Worm (Caenorhabditis elegans) whole organism, L3 larva: Measurements from ENCODE around the gene T04C12.9.
A peak's percentile ranks its signal among the peaks of the same experiment; 100 is the strongest.

ENCODE experiments used
- eor-1 ChIP-seq, 2 experiments: fragments of 150-350 bp; optimal IDR thresholded peaks; 2 replicates each; lab custom pipeline; 2014 to 2018; ENCODE audit warnings: missing biosample characterization in 2 of 2, missing genetic modification characterization in 2 of 2
- nhr-237 ChIP-seq: fragments of 150-350 bp; optimal IDR thresholded peaks from 2 replicates; lab custom pipeline; 2014; ENCODE audit warnings: missing biosample characterization, missing genetic modification characterization
- nhr-25 ChIP-seq: sonication (generic microtip); optimal IDR thresholded peaks from 2 replicates; lab custom pipeline; 2017; ENCODE audit warnings: missing biosample characterization, missing genetic modification characterization

T04C12.9 gene

DNA sequence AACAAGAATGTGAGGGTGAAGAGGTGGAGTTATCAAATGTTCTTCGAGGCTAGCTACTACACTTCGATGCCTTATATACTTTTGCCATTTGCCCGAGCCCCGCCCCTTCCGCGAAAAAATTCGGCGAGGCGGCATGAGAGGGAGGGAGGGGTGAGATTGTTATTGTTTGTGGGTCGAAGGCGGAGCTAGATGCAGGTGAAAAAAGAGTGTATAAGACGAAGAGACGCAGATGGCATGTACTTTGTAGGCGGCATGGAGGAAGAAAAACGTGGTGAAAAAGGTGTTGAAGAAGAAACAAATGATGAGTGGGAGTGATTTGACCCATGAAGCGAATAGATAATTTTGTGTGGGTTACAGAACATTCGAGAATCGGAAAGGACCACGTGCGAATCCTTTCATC, 50.6 kb downstream of the T04C12.9 start, which contains the start of gene C13G3.1:
TSS of gene C13G3.1 (minus strand) at position 47 of the 400 bp plus-strand sequence.
- TF ChIP-seq nhr-25 (tag; lab: Kevin White, UChicago) (peak; percentile 3), eor-1 (tag; optimal IDR thresholded peaks at IDR 0.05; lab: Kevin White, UChicago) (no peak), nhr-237 (no peak)
